Fruit fly (Drosophila melanogaster): ENCODE measurements around the gene CG3558.

The CG3558 gene

dm6 chr2L:2976829-2977228 is 15.8 kb upstream of the CG3558 start, which contains the start of the genes CG9641 and CG3165 (continued):
- TF ChIP-seq CG13424 (tag; optimal IDR thresholded peaks at IDR 0.05): peak; percentile 86
- peak; percentile 89 for TF ChIP-seq CG4404 (GFP tag; IDR thresholded peaks at IDR 0.05)
- TF ChIP-seq Gsc (GFP tag; IDR thresholded peaks at IDR 0.05): no peak
- TF ChIP-seq mld (GFP tag; IDR thresholded peaks at IDR 0.05; ENCODE audit: partially characterized antibody): peak; percentile 85; the same call in 2 of the 3 replicates
- peak; percentile 91 for TF ChIP-seq sug (tag; optimal IDR thresholded peaks at IDR 0.05)
- peak; percentile 20 for TF ChIP-seq run (tag; optimal IDR thresholded peaks at IDR 0.05)
- TF ChIP-seq CG1832 (GFP tag; optimal IDR thresholded peaks at IDR 0.05): no peak
- peak; percentile 54 for TF ChIP-seq CG10431 (GFP tag; optimal IDR thresholded peaks at IDR 0.05)
- peak; percentile 89 for TF ChIP-seq az2 (GFP tag; optimal IDR thresholded peaks at IDR 0.05)
- peak; percentile 92 for TF ChIP-seq pum (GFP tag; optimal IDR thresholded peaks at IDR 0.05)
- TF ChIP-seq da (GFP tag; optimal IDR thresholded peaks at IDR 0.05): peak; percentile 63
- peak; percentile 49 for TF ChIP-seq Usf (GFP tag; optimal IDR thresholded peaks at IDR 0.05)
- peak; percentile 70 for TF ChIP-seq CG10462 (GFP tag; optimal IDR thresholded peaks at IDR 0.05)
- TF ChIP-seq sim (GFP tag; IDR thresholded peaks at IDR 0.05): peak; percentile 21; the same call in 1 of the 2 replicates
- peak; percentile 76 for TF ChIP-seq ssp (GFP tag; IDR thresholded peaks at IDR 0.05)
- TF ChIP-seq tup (GFP tag; optimal IDR thresholded peaks at IDR 0.05): peak; percentile 78
- peak; percentile 92 for TF ChIP-seq CG30403 (GFP tag; optimal IDR thresholded peaks at IDR 0.05)
- TF ChIP-seq CG13123 (GFP tag; optimal IDR thresholded peaks at IDR 0.05): peak; percentile 78
- peak; percentile 83 for TF ChIP-seq CG9817 (tag; optimal IDR thresholded peaks at IDR 0.05)
- peak; percentile 57; the same call in 1 of the 2 replicates for TF ChIP-seq wor (GFP tag; IDR thresholded peaks at IDR 0.05)
- no peak for TF ChIP-seq hkb (optimal IDR thresholded peaks at IDR 0.05)
- peak; percentile 85 for TF ChIP-seq hkb (GFP tag; IDR thresholded peaks at IDR 0.05)
- peak; percentile 88 to 90 for TF ChIP-seq Pdp1 (GFP tag; optimal IDR thresholded peaks at IDR 0.05)
- peak; percentile 72 for TF ChIP-seq CG1603 (tag; optimal IDR thresholded peaks at IDR 0.05)
- TF ChIP-seq CG11695 (GFP tag; IDR thresholded peaks at IDR 0.05): peak; percentile 77
- TF ChIP-seq NFAT (GFP tag; IDR thresholded peaks at IDR 0.05): peak; percentile 78
- TF ChIP-seq MTF-1 (GFP tag; optimal IDR thresholded peaks at IDR 0.05; ENCODE audit: borderline replicate concordance): peak; percentile 51
- TF ChIP-seq amos (GFP tag; IDR thresholded peaks at IDR 0.05; ENCODE audit: partially characterized antibody): peak; percentile 88
- peak; percentile 90 for TF ChIP-seq CG17829 (tag; optimal IDR thresholded peaks at IDR 0.05)
- TF ChIP-seq h (optimal IDR thresholded peaks at IDR 0.05): no peak
- TF ChIP-seq CG6689 (GFP tag; IDR thresholded peaks at IDR 0.05): peak; percentile 88
- TF ChIP-seq CG17912 (GFP tag; optimal IDR thresholded peaks at IDR 0.05): no peak
- peak; percentile 89 for TF ChIP-seq CG12659 (GFP tag; optimal IDR thresholded peaks at IDR 0.05)
- TF ChIP-seq D (optimal IDR thresholded peaks at IDR 0.05): no peak
- peak; percentile 72 for TF ChIP-seq D (GFP tag; optimal IDR thresholded peaks at IDR 0.05)
- TF ChIP-seq Hr3 (GFP tag; optimal IDR thresholded peaks at IDR 0.05): peak; percentile 82
- peak; percentile 70 for TF ChIP-seq CG10209 (GFP tag; optimal IDR thresholded peaks at IDR 0.05)
- TF ChIP-seq Mes4 (GFP tag; optimal IDR thresholded peaks at IDR 0.05): peak; percentile 80
- TF ChIP-seq CG12744 (GFP tag; optimal IDR thresholded peaks at IDR 0.05): peak; percentile 56
- TF ChIP-seq CG3995 (GFP tag; optimal IDR thresholded peaks at IDR 0.05): peak; percentile 61
- no peak for TF ChIP-seq D19A (tag; optimal IDR thresholded peaks at IDR 0.05)
- peak; percentile 82 for TF ChIP-seq CG11398 (GFP tag; optimal IDR thresholded peaks at IDR 0.05)
- no peak for TF ChIP-seq CG17568 (GFP tag; optimal IDR thresholded peaks at IDR 0.05)
- TF ChIP-seq CG30020 (tag; optimal IDR thresholded peaks at IDR 0.05): peak; percentile 79
- TF ChIP-seq HmgD (GFP tag; optimal IDR thresholded peaks at IDR 0.05): peak; percentile 72
- peak; percentile 52 for TF ChIP-seq schlank (tag; optimal IDR thresholded peaks at IDR 0.05)
- TF ChIP-seq dysf (GFP tag; IDR thresholded peaks at IDR 0.05): peak; percentile 84
- peak; percentile 50 for TF ChIP-seq Hand (GFP tag; optimal IDR thresholded peaks at IDR 0.05)
- peak; percentile 99 for TF ChIP-seq CG10267 (tag; optimal IDR thresholded peaks at IDR 0.05)
- peak; percentile 62 for TF ChIP-seq sd (tag; optimal IDR thresholded peaks at IDR 0.05)
- 0 out of 2 replicates have a peak, but pooled peaks have one; percentile 37 for TF ChIP-seq sens-2 (GFP tag; IDR thresholded peaks at IDR 0.05)
- TF ChIP-seq CG15073 (GFP tag; optimal IDR thresholded peaks at IDR 0.05): peak; percentile 43
